Worm (Caenorhabditis elegans) whole organism, young adult: ENCODE data around the gene ceh-1.
A peak's percentile ranks its signal among the peaks of the same experiment; 100 is the strongest.

Experiments used
- B0336.3 ChIP-seq: fragments of 200-800 bp; sonication (Bioruptor generic); IDR thresholded peaks from 2 replicates; pipeline ENCODE4 v1.3.6; 2022; ENCODE audit warnings: missing genetic modification characterization, missing compliant biosample characterization
- F57C9.4 ChIP-seq: sonication (generic microtip); optimal IDR thresholded peaks from 2 replicates; lab custom pipeline; 2017; ENCODE audit warnings: mild to moderate bottlenecking, missing genetic modification characterization, missing compliant biosample characterization
- K12H6.12 ChIP-seq: fragments of 200-800 bp; sonication (Bioruptor generic); optimal IDR thresholded peaks from 2 replicates; lab custom pipeline; 2018; ENCODE audit warnings: mild to moderate bottlenecking, missing genetic modification characterization, missing compliant biosample characterization
- T07F8.4 ChIP-seq: sonication (generic microtip); optimal IDR thresholded peaks from 2 replicates; lab custom pipeline; 2016; ENCODE audit warnings: mild to moderate bottlenecking, missing genetic modification characterization, moderate library complexity, missing compliant biosample characterization
- T26A5.8 ChIP-seq: sonication (generic microtip); optimal IDR thresholded peaks from 2 replicates; lab custom pipeline; 2016; ENCODE audit warnings: missing genetic modification characterization, missing compliant biosample characterization
- Y53F4B.3 ChIP-seq: fragments of 200-800 bp; sonication (Bioruptor generic); IDR thresholded peaks from 2 replicates; pipeline ENCODE4 v1.3.6; 2022; ENCODE audit warnings: missing genetic modification reagents, missing genetic modification characterization, missing compliant biosample characterization
- akir-1 ChIP-seq: fragments of 200-800 bp; sonication (Bioruptor generic); optimal IDR thresholded peaks from 2 replicates; lab custom pipeline; 2018; ENCODE audit warnings: mild to moderate bottlenecking, missing genetic modification characterization, moderate library complexity, missing compliant biosample characterization
- attf-3 ChIP-seq: fragments of 200-800 bp; sonication (Bioruptor generic); conservative IDR thresholded peaks from 2 replicates; pipeline ENCODE4 v1.3.6; 2022; ENCODE audit warnings: missing genetic modification reagents, missing genetic modification characterization, missing compliant biosample characterization
- attf-5 ChIP-seq: fragments of 200-800 bp; sonication (Bioruptor generic); optimal IDR thresholded peaks from 2 replicates; lab custom pipeline; 2018; ENCODE audit warnings: mild to moderate bottlenecking, missing genetic modification characterization, missing compliant biosample characterization
- attf-6 ChIP-seq: fragments of 200-800 bp; sonication (Bioruptor generic); IDR thresholded peaks from 2 replicates; pipeline ENCODE4 v1.3.6; 2022; ENCODE audit warnings: missing genetic modification reagents, missing genetic modification characterization, missing compliant biosample characterization
- bed-2 ChIP-seq: fragments of 200-800 bp; sonication (Bioruptor generic); IDR thresholded peaks from 2 replicates; pipeline ENCODE4 v1.3.6; 2022; ENCODE audit warnings: missing genetic modification reagents, missing genetic modification characterization, missing compliant biosample characterization
- ceh-27 ChIP-seq: fragments of 200-800 bp; sonication (Bioruptor generic); optimal IDR thresholded peaks from 2 replicates; lab custom pipeline; 2018; ENCODE audit warnings: mild to moderate bottlenecking, missing genetic modification characterization, moderate library complexity, missing compliant biosample characterization
- ceh-91 ChIP-seq: fragments of 200-800 bp; sonication (Bioruptor generic); IDR thresholded peaks from 2 replicates; pipeline ENCODE4 v1.3.6; 2022; ENCODE audit warnings: missing genetic modification reagents, missing genetic modification characterization, missing compliant biosample characterization
- dox-1 ChIP-seq: fragments of 200-800 bp; sonication (Bioruptor generic); IDR thresholded peaks from 2 replicates; pipeline ENCODE4 v1.3.6; 2022; ENCODE audit warnings: missing genetic modification reagents, missing genetic modification characterization, missing compliant biosample characterization
- ets-4 ChIP-seq: fragments of 200-800 bp; sonication (Bioruptor generic); optimal IDR thresholded peaks from 2 replicates; lab custom pipeline; 2018; ENCODE audit warnings: mild to moderate bottlenecking, missing genetic modification characterization, missing compliant biosample characterization
- gei-17 ChIP-seq: fragments of 200-800 bp; sonication (Bioruptor generic); optimal IDR thresholded peaks from 2 replicates; lab custom pipeline; 2018; ENCODE audit warnings: mild to moderate bottlenecking, missing genetic modification characterization, missing compliant biosample characterization
- hlh-26 ChIP-seq: fragments of 200-800 bp; sonication (Bioruptor generic); conservative IDR thresholded peaks from 2 replicates; pipeline ENCODE4 v1.3.6; 2022; ENCODE audit warnings: missing genetic modification reagents, missing genetic modification characterization, missing compliant biosample characterization
- hmg-1.2 ChIP-seq: fragments of 200-800 bp; sonication (Bioruptor generic); IDR thresholded peaks from 2 replicates; pipeline ENCODE4 v1.3.6; 2022; ENCODE audit warnings: missing genetic modification reagents, missing genetic modification characterization, missing compliant biosample characterization
- hrde-1 ChIP-seq: sonication (generic microtip); optimal IDR thresholded peaks from 2 replicates; lab custom pipeline; 2016; ENCODE audit warnings: missing genetic modification characterization, mild to moderate bottlenecking, missing compliant biosample characterization, moderate library complexity, missing genotype, missing genetic modification reagents, borderline replicate concordance
- lag-1 ChIP-seq: fragments of 200-800 bp; sonication (Bioruptor generic); IDR thresholded peaks from 2 replicates; pipeline ENCODE4 v1.3.6; 2022; ENCODE audit warnings: missing genetic modification reagents, missing genetic modification characterization, missing compliant biosample characterization
- let-526 ChIP-seq: fragments of 200-800 bp; sonication (Bioruptor generic); IDR thresholded peaks from 2 replicates; pipeline ENCODE4 v1.3.6; 2022; ENCODE audit warnings: missing genetic modification reagents, missing genetic modification characterization, missing compliant biosample characterization
- lin-26 ChIP-seq: fragments of 200-800 bp; sonication (Bioruptor generic); IDR thresholded peaks from 2 replicates; pipeline ENCODE4 v1.3.6; 2022; ENCODE audit warnings: missing genetic modification reagents, missing genetic modification characterization, missing compliant biosample characterization
- lin-40 ChIP-seq: sonication (generic microtip); optimal IDR thresholded peaks from 2 replicates; lab custom pipeline; 2016; ENCODE audit warnings: missing genetic modification characterization, mild to moderate bottlenecking, missing compliant biosample characterization, missing genotype, missing genetic modification reagents
- lir-1 ChIP-seq: fragments of 200-800 bp; sonication (Bioruptor generic); conservative IDR thresholded peaks from 2 replicates; pipeline ENCODE4 v1.3.6; 2022; ENCODE audit warnings: missing genetic modification reagents, missing genetic modification characterization, missing compliant biosample characterization
- lsy-27 ChIP-seq: sonication (generic microtip); optimal IDR thresholded peaks from 2 replicates; lab custom pipeline; 2017; ENCODE audit warnings: missing genetic modification characterization, mild to moderate bottlenecking, missing compliant biosample characterization, antibody characterized with exemption, missing genotype, borderline replicate concordance; ENCODE audit not compliant: insufficient read depth
- madf-10 ChIP-seq: sonication (generic microtip); optimal IDR thresholded peaks from 2 replicates; lab custom pipeline; 2016; ENCODE audit warnings: mild to moderate bottlenecking, missing genetic modification characterization, missing compliant biosample characterization
- madf-3 ChIP-seq: fragments of 200-800 bp; sonication (Bioruptor generic); IDR thresholded peaks from 2 replicates; pipeline ENCODE4 v1.3.6; 2022; ENCODE audit warnings: missing genetic modification reagents, missing genetic modification characterization, missing compliant biosample characterization
- madf-8 ChIP-seq: fragments of 200-800 bp; sonication (Bioruptor generic); conservative IDR thresholded peaks from 2 replicates; pipeline ENCODE4 v1.3.6; 2022; ENCODE audit warnings: missing genetic modification reagents, missing genetic modification characterization, missing compliant biosample characterization
- mcd-1 ChIP-seq: fragments of 200-800 bp; sonication (Bioruptor generic); IDR thresholded peaks from 2 replicates; pipeline ENCODE4 v1.3.6; 2022; ENCODE audit warnings: missing genetic modification reagents, missing genetic modification characterization, missing compliant biosample characterization
- mxl-1 ChIP-seq: sonication (generic microtip); optimal IDR thresholded peaks from 2 replicates; lab custom pipeline; 2016; ENCODE audit warnings: missing genetic modification characterization, missing compliant biosample characterization
- nhr-179 ChIP-seq: sonication (generic microtip); optimal IDR thresholded peaks from 2 replicates; lab custom pipeline; 2016; ENCODE audit warnings: mild to moderate bottlenecking, missing genetic modification characterization, missing compliant biosample characterization
- pbrm-1 ChIP-seq: fragments of 200-800 bp; sonication (Bioruptor generic); IDR thresholded peaks from 2 replicates; pipeline ENCODE4 v1.3.6; 2022; ENCODE audit warnings: missing genetic modification reagents, missing genetic modification characterization, missing compliant biosample characterization
- rcor-1 ChIP-seq: fragments of 200-800 bp; sonication (Bioruptor generic); IDR thresholded peaks from 2 replicates; pipeline ENCODE4 v1.3.6; 2022; ENCODE audit warnings: missing genetic modification reagents, missing genetic modification characterization, missing compliant biosample characterization
- rec-8 ChIP-seq, 2 experiments: sonication (generic microtip); optimal IDR thresholded peaks; 2 replicates each; lab custom pipeline; 2016; ENCODE audit warnings: mild to moderate bottlenecking in 2 of 2, missing genetic modification characterization in 2 of 2, missing genetic modification reagents in 2 of 2, missing genotype in 2 of 2, missing biosample characterization in 1 of 2, missing compliant biosample characterization in 1 of 2, moderate library complexity in 1 of 2
- unc-130 ChIP-seq: sonication (generic microtip); optimal IDR thresholded peaks from 2 replicates; lab custom pipeline; 2016; ENCODE audit warnings: missing genetic modification reagents, missing genetic modification characterization, missing compliant biosample characterization
- zfh-2 ChIP-seq: fragments of 200-800 bp; sonication (Bioruptor generic); conservative IDR thresholded peaks from 2 replicates; pipeline ENCODE4 v1.3.6; 2022; ENCODE audit warnings: missing genetic modification reagents, missing genetic modification characterization, missing compliant biosample characterization
- ztf-26 ChIP-seq: sonication (generic microtip); optimal IDR thresholded peaks from 2 replicates; lab custom pipeline; 2017; ENCODE audit warnings: missing genetic modification characterization, missing compliant biosample characterization
- ztf-3 ChIP-seq: fragments of 200-800 bp; sonication (Bioruptor generic); optimal IDR thresholded peaks from 2 replicates; lab custom pipeline; 2018; ENCODE audit warnings: mild to moderate bottlenecking, missing genetic modification characterization, missing compliant biosample characterization
- ztf-6 ChIP-seq: fragments of 200-800 bp; sonication (Bioruptor generic); IDR thresholded peaks from 2 replicates; pipeline ENCODE4 v1.3.6; 2022; ENCODE audit warnings: missing genetic modification reagents, missing genetic modification characterization, missing compliant biosample characterization

Gene ceh-1

ce11 chrX:4616832-4617231 is 37.1 kb downstream of the ceh-1 start (continued):
- TF ChIP-seq hmg-1.2 (GFP tag; lab: Robert Waterston, UW) (peak; percentile 41; the same call in 1 of the 2 replicates), hrde-1 (tag; lab: Kevin White, UChicago) (no peak), lag-1 (GFP tag; lab: Robert Waterston, UW) (no peak), madf-10 (tag; lab: Kevin White, UChicago) (peak; percentile 93), pbrm-1 (GFP tag; lab: Robert Waterston, UW) (0 out of 2 replicates have a peak, but pooled peaks have one; percentile 33), ztf-6 (GFP tag; lab: Robert Waterston, UW) (peak; percentile 71; the same call in 1 of the 2 replicates), mcd-1 (GFP tag; lab: Robert Waterston, UW) (peak; percentile 44; the same call in 1 of the 2 replicates), ets-4 (peak; percentile 0), hlh-26 (GFP tag; lab: Robert Waterston, UW) (0 out of 2 replicates have a peak, but pooled peaks have one; percentile 57), let-526 (no peak), madf-3 (GFP tag; lab: Robert Waterston, UW) (peak; percentile 91), rec-8 (tag; optimal IDR thresholded peaks at IDR 0.05; lab: Kevin White, UChicago) (no peak), lin-40 (tag; lab: Kevin White, UChicago) (peak; percentile 27), lin-26 (GFP tag; lab: Robert Waterston, UW) (0 out of 2 replicates have a peak, but pooled peaks have one; percentile 42), ceh-27 (GFP tag; lab: Kevin White, UChicago) (peak; percentile 27), attf-5 (peak; percentile 52), rcor-1 (GFP tag; lab: Robert Waterston, UW) (no peak), ztf-26 (tag; lab: Kevin White, UChicago) (peak; percentile 4)

- TF ChIP-seq attf-3 (GFP tag; lab: Robert Waterston, UW) (no peak), lsy-27 (tag; lab: Kevin White, UChicago) (no peak), attf-6 (GFP tag; lab: Robert Waterston, UW) (no peak), K12H6.12 (no peak), ztf-6 (GFP tag; lab: Robert Waterston, UW) (no peak)
- TF ChIP-seq, all 124 proteins: peak for 0
Measured at ce11 chrX:4615034-4615433, 38.9 kb downstream of the ceh-1 start.

- TF ChIP-seq dox-1 (no peak), B0336.3 (GFP tag; lab: Robert Waterston, UW) (no peak), ceh-91 (no peak), akir-1 (no peak), attf-3 (GFP tag; lab: Robert Waterston, UW) (no peak), T26A5.8 (tag; lab: Kevin White, UChicago) (no peak), F57C9.4 (no peak), T07F8.4 (no peak), unc-130 (GFP tag; lab: Kevin White, UChicago) (no peak), Y53F4B.3 (no peak), lir-1 (GFP tag; lab: Robert Waterston, UW) (no peak), mxl-1 (no peak), gei-17 (GFP tag; lab: Kevin White, UChicago) (no peak), ztf-3 (GFP tag; lab: Kevin White, UChicago) (no peak), zfh-2 (GFP tag; lab: Robert Waterston, UW) (no peak), nhr-179 (no peak), madf-8 (GFP tag; lab: Robert Waterston, UW) (no peak), bed-2 (no peak)
Measured at ce11 chrX:4609635-4610034, 44.3 kb downstream of the ceh-1 start.
